Worm (Caenorhabditis elegans): ENCODE measurements around the gene T24H10.1.

- TF ChIP-seq nhr-90 (tag; optimal IDR thresholded peaks at IDR 0.05) (no peak), B0261.1 (tag; optimal IDR thresholded peaks at IDR 0.05) (no peak), snpc-3.4 (tag; optimal IDR thresholded peaks at IDR 0.05) (no peak), hlh-26 (GFP tag; conservative IDR thresholded peaks at IDR 0.05) (no peak), cebp-2 (GFP tag; IDR thresholded peaks at IDR 0.05) (no peak)
Observed at ce11 chrII:9078351-9078750, 20.8 kb upstream of the T24H10.1 start.

All from whole organism, young adult.